Worm (Caenorhabditis elegans): ENCODE measurements around the gene C35D10.1.

- TF ChIP-seq pag-3 (tag; optimal IDR thresholded peaks at IDR 0.05; ENCODE audit: borderline replicate concordance, insufficient read depth) = no peak
- TF ChIP-seq mep-1 (tag; optimal IDR thresholded peaks at IDR 0.05) = no peak
- no peak for TF ChIP-seq dsc-1 (tag; optimal IDR thresholded peaks at IDR 0.05)
- no peak for TF ChIP-seq ama-1 (optimal IDR thresholded peaks at IDR 0.05)
- no peak for TF ChIP-seq snpc-4 (tag; optimal IDR thresholded peaks at IDR 0.05)
- TF ChIP-seq nhr-47 (tag; optimal IDR thresholded peaks at IDR 0.05) = no peak
- TF ChIP-seq hpl-2 (GFP tag; optimal IDR thresholded peaks at IDR 0.05) = no peak
- TF ChIP-seq nhr-77 (tag; optimal IDR thresholded peaks at IDR 0.05) = no peak
- no peak for TF ChIP-seq unc-62 (GFP tag; optimal IDR thresholded peaks at IDR 0.05)
- TF ChIP-seq egl-27 (tag; optimal IDR thresholded peaks at IDR 0.05) = no peak
- no peak for TF ChIP-seq grh-1 (GFP tag; IDR thresholded peaks at IDR 0.05)
Measured at ce11 chrIII:4913736-4914135, 34.2 kb downstream of the C35D10.1 start.
